Worm (Caenorhabditis elegans): Measurements from ENCODE around the gene D2062.13.

- TF ChIP-seq lin-15B (tag; optimal IDR thresholded peaks at IDR 0.05) (no peak), nhr-25 (tag; optimal IDR thresholded peaks at IDR 0.05) (no peak), fos-1 (tag; optimal IDR thresholded peaks at IDR 0.05) (no peak), elt-3 (tag; optimal IDR thresholded peaks at IDR 0.05) (no peak), jun-1 (tag; optimal IDR thresholded peaks at IDR 0.05) (no peak), ama-1 (optimal IDR thresholded peaks at IDR 0.05) (no peak), elt-2 (tag; optimal IDR thresholded peaks at IDR 0.05) (no peak), lin-39 (tag; optimal IDR thresholded peaks at IDR 0.05) (no peak), nhr-12 (tag; optimal IDR thresholded peaks at IDR 0.05) (no peak), pqm-1 (tag; optimal IDR thresholded peaks at IDR 0.05) (no peak)
Observed at ce11 chrII:2605319-2605718, 7.1 kb upstream of the D2062.13 start, which contains the start of gene sri-77.

Measured in whole organism, L3 larva.